Fruit fly (Drosophila melanogaster) whole organism, prepupa: ENCODE results near the gene CG31650.

Experiments used
- Blimp-1 ChIP-seq: fragments of 200-800 bp; sonication (Bioruptor generic); optimal IDR thresholded peaks from 3 replicates; lab custom pipeline; 2017; ENCODE audit warnings: missing biosample characterization, missing genetic modification characterization, mild to moderate bottlenecking, moderate library complexity, missing genetic modification reagents
- CG10631 ChIP-seq: fragments of 200-800 bp; sonication (Bioruptor generic); optimal IDR thresholded peaks from 2 replicates; lab custom pipeline; 2016; ENCODE audit warnings: missing biosample characterization, missing genetic modification characterization
- CG10669 ChIP-seq: fragments of 200-800 bp; sonication (Bioruptor generic); optimal IDR thresholded peaks from 3 replicates; lab custom pipeline; 2018; ENCODE audit warnings: missing biosample characterization, mild to moderate bottlenecking, missing genetic modification characterization, moderate library complexity
- CG11762 ChIP-seq: fragments of 200-800 bp; sonication (Bioruptor generic); optimal IDR thresholded peaks from 3 replicates; lab custom pipeline; 2016; ENCODE audit warnings: missing biosample characterization, missing genetic modification characterization; ENCODE audit not compliant: insufficient read depth
- CG15336 ChIP-seq: fragments of 200-800 bp; sonication (Bioruptor generic); IDR thresholded peaks from 2 replicates; pipeline ENCODE4 v1.3.6; 2022; ENCODE audit warnings: missing biosample characterization, missing genetic modification characterization
- CG1621 ChIP-seq: fragments of 200-800 bp; sonication (Bioruptor generic); optimal IDR thresholded peaks from 3 replicates; lab custom pipeline; 2018; ENCODE audit warnings: missing biosample characterization, mild to moderate bottlenecking, missing genetic modification characterization
- CG16779 ChIP-seq: fragments of 200-800 bp; sonication (Bioruptor generic); optimal IDR thresholded peaks from 3 replicates; lab custom pipeline; 2017; ENCODE audit warnings: missing biosample characterization, mild to moderate bottlenecking, missing genetic modification characterization
- CG3032 ChIP-seq: fragments of 200-800 bp; optimal IDR thresholded peaks from 2 replicates; lab custom pipeline; 2019; ENCODE audit warnings: missing biosample characterization, mild to moderate bottlenecking, missing genetic modification characterization, moderate library complexity
- CG31627 ChIP-seq: fragments of 200-800 bp; sonication (Bioruptor generic); optimal IDR thresholded peaks from 3 replicates; lab custom pipeline; 2016; ENCODE audit warnings: missing biosample characterization, missing genetic modification characterization
- CG32006 ChIP-seq: fragments of 200-800 bp; sonication (Bioruptor generic); optimal IDR thresholded peaks from 3 replicates; lab custom pipeline; 2017; ENCODE audit warnings: missing biosample characterization, mild to moderate bottlenecking, missing genetic modification characterization
- CG34406 ChIP-seq: fragments of 200-800 bp; sonication (Bioruptor generic); optimal IDR thresholded peaks from 3 replicates; lab custom pipeline; 2016; ENCODE audit warnings: missing biosample characterization, missing genetic modification characterization
- CG3919 ChIP-seq: fragments of 200-800 bp; sonication (Bioruptor generic); optimal IDR thresholded peaks from 3 replicates; lab custom pipeline; 2016; ENCODE audit warnings: missing biosample characterization, missing genetic modification characterization
- CG4318 ChIP-seq: fragments of 200-800 bp; sonication (Bioruptor generic); optimal IDR thresholded peaks from 3 replicates; lab custom pipeline; 2017; ENCODE audit warnings: missing biosample characterization, mild to moderate bottlenecking, missing genetic modification characterization
- CG6163 ChIP-seq: fragments of 200-800 bp; sonication (Bioruptor generic); IDR thresholded peaks from 3 replicates; pipeline ENCODE4 v1.3.6; 2022; ENCODE audit warnings: missing biosample characterization, missing genetic modification characterization
- CG6276 ChIP-seq: fragments of 200-800 bp; sonication (Bioruptor generic); optimal IDR thresholded peaks from 2 replicates; lab custom pipeline; 2017; ENCODE audit warnings: missing biosample characterization, mild to moderate bottlenecking, missing genetic modification characterization
- CG6792 ChIP-seq: fragments of 200-800 bp; sonication (Bioruptor generic); optimal IDR thresholded peaks from 3 replicates; lab custom pipeline; 2016; ENCODE audit warnings: missing biosample characterization, missing genetic modification characterization
- CG6808 ChIP-seq: fragments of 200-800 bp; sonication (Bioruptor generic); optimal IDR thresholded peaks from 3 replicates; lab custom pipeline; 2017; ENCODE audit warnings: missing biosample characterization, missing genetic modification characterization, mild to moderate bottlenecking, moderate library complexity, missing genetic modification reagents
- CG6854 ChIP-seq: fragments of 200-800 bp; sonication (Bioruptor generic); optimal IDR thresholded peaks from 2 replicates; lab custom pipeline; 2017; ENCODE audit warnings: missing biosample characterization, mild to moderate bottlenecking, missing genetic modification characterization
- CG8119 ChIP-seq: fragments of 200-800 bp; sonication (Bioruptor generic); IDR thresholded peaks from 3 replicates; pipeline ENCODE4 v1.3.6; 2022; ENCODE audit warnings: missing biosample characterization, missing genetic modification characterization
- CG8632 ChIP-seq: fragments of 200-800 bp; sonication (Bioruptor generic); optimal IDR thresholded peaks from 3 replicates; lab custom pipeline; 2016; ENCODE audit warnings: missing biosample characterization, missing genetic modification characterization
- CG9139 ChIP-seq: fragments of 200-800 bp; sonication (Bioruptor generic); optimal IDR thresholded peaks from 3 replicates; lab custom pipeline; 2017; ENCODE audit warnings: missing biosample characterization, mild to moderate bottlenecking, missing genetic modification characterization
- Eip75B ChIP-seq: fragments of 200-800 bp; sonication (Bioruptor generic); optimal IDR thresholded peaks from 3 replicates; lab custom pipeline; 2016; ENCODE audit warnings: missing biosample characterization, missing genetic modification characterization
- Eip78C ChIP-seq: fragments of 200-800 bp; sonication (Bioruptor generic); peaks from one replicate; lab custom pipeline; 2016; ENCODE audit warnings: missing biosample characterization, missing genetic modification characterization
- Eip93F ChIP-seq: fragments of 200-800 bp; sonication (Bioruptor generic); optimal IDR thresholded peaks from 2 replicates; lab custom pipeline; 2016; ENCODE audit warnings: missing biosample characterization, mild to moderate bottlenecking, missing genetic modification characterization
- Hr38 ChIP-seq: sonication (Bioruptor generic); optimal IDR thresholded peaks from 2 replicates; lab custom pipeline; 2016; ENCODE audit warnings: missing biosample characterization, missing genetic modification characterization
- Hr39 ChIP-seq: fragments of 200-800 bp; sonication (Bioruptor generic); optimal IDR thresholded peaks from 2 replicates; lab custom pipeline; 2016; ENCODE audit warnings: missing biosample characterization, missing genetic modification characterization
- Met ChIP-seq: fragments of 200-800 bp; sonication (Bioruptor generic); optimal IDR thresholded peaks from 3 replicates; lab custom pipeline; 2016; ENCODE audit warnings: missing biosample characterization, missing genetic modification characterization
- Sox14 ChIP-seq: fragments of 200-800 bp; sonication (Bioruptor generic); optimal IDR thresholded peaks from 3 replicates; lab custom pipeline; 2016; ENCODE audit warnings: missing biosample characterization, missing genetic modification characterization
- Sox15 ChIP-seq: fragments of 200-800 bp; sonication (Bioruptor generic); optimal IDR thresholded peaks from 3 replicates; lab custom pipeline; 2016; ENCODE audit warnings: missing biosample characterization, missing genetic modification characterization
- achi ChIP-seq: fragments of 200-800 bp; sonication (Bioruptor generic); optimal IDR thresholded peaks from 3 replicates; lab custom pipeline; 2016; ENCODE audit warnings: missing biosample characterization, missing genetic modification characterization
- cyc ChIP-seq: fragments of 200-800 bp; sonication (Bioruptor generic); optimal IDR thresholded peaks from 3 replicates; lab custom pipeline; 2016; ENCODE audit warnings: missing biosample characterization, missing genetic modification characterization
- dsx ChIP-seq: fragments of 200-800 bp; optimal IDR thresholded peaks from 3 replicates; lab custom pipeline; 2019; ENCODE audit warnings: missing biosample characterization, mild to moderate bottlenecking, missing genetic modification characterization, moderate library complexity; ENCODE audit not compliant: poor library complexity, severe bottlenecking
- eg ChIP-seq: fragments of 200-800 bp; sonication (Bioruptor generic); IDR thresholded peaks from 3 replicates; pipeline ENCODE4 v1.3.6; 2022; ENCODE audit warnings: missing biosample characterization, missing genetic modification characterization
- esn ChIP-seq: fragments of 200-800 bp; sonication (Bioruptor generic); optimal IDR thresholded peaks from 2 replicates; lab custom pipeline; 2016; ENCODE audit warnings: missing biosample characterization, mild to moderate bottlenecking, missing genetic modification characterization, moderate library complexity
- fd59A ChIP-seq: fragments of 200-800 bp; sonication (Bioruptor generic); optimal IDR thresholded peaks from 2 replicates; lab custom pipeline; 2017; ENCODE audit warnings: missing biosample characterization, mild to moderate bottlenecking, missing genetic modification characterization, missing genetic modification reagents
- fkh ChIP-seq: fragments of 200-800 bp; sonication (Bioruptor generic); optimal IDR thresholded peaks from 3 replicates; lab custom pipeline; 2017; ENCODE audit warnings: missing biosample characterization, mild to moderate bottlenecking, missing genetic modification characterization, moderate library complexity
- lz ChIP-seq: fragments of 200-800 bp; sonication (Bioruptor generic); optimal IDR thresholded peaks from 3 replicates; lab custom pipeline; 2016; ENCODE audit warnings: missing biosample characterization, missing genetic modification characterization
- net ChIP-seq: fragments of 200-800 bp; sonication (Bioruptor generic); optimal IDR thresholded peaks from 3 replicates; lab custom pipeline; 2016; ENCODE audit warnings: missing biosample characterization, missing genetic modification characterization
- salr ChIP-seq, 2 experiments: fragments of 200-800 bp; sonication (Bioruptor generic); optimal IDR thresholded peaks; 3 replicates each; lab custom pipeline; 2016 to 2018; ENCODE audit warnings: missing biosample characterization in 2 of 2, missing genetic modification characterization in 2 of 2, mild to moderate bottlenecking in 1 of 2
- ss ChIP-seq, 2 experiments: fragments of 200-800 bp; sonication (Bioruptor generic); optimal IDR thresholded peaks; 2 replicates in 1 of 2; 3 replicates in 1 of 2; lab custom pipeline; 2017 to 2018; ENCODE audit warnings: mild to moderate bottlenecking in 2 of 2, missing biosample characterization in 2 of 2, missing genetic modification characterization in 2 of 2, moderate library complexity in 1 of 2
- svp ChIP-seq: fragments of 200-800 bp; sonication (Bioruptor generic); peaks from one replicate; lab custom pipeline; 2016; ENCODE audit warnings: missing biosample characterization, missing genetic modification characterization
- topi ChIP-seq: fragments of 200-800 bp; sonication (Bioruptor generic); optimal IDR thresholded peaks from 3 replicates; lab custom pipeline; 2016; ENCODE audit warnings: missing biosample characterization, missing genetic modification characterization
- vri ChIP-seq: fragments of 200-800 bp; sonication (Bioruptor generic); optimal IDR thresholded peaks from 3 replicates; lab custom pipeline; 2016; ENCODE audit warnings: missing biosample characterization, mild to moderate bottlenecking, missing genetic modification characterization

Gene CG31650

DNA sequence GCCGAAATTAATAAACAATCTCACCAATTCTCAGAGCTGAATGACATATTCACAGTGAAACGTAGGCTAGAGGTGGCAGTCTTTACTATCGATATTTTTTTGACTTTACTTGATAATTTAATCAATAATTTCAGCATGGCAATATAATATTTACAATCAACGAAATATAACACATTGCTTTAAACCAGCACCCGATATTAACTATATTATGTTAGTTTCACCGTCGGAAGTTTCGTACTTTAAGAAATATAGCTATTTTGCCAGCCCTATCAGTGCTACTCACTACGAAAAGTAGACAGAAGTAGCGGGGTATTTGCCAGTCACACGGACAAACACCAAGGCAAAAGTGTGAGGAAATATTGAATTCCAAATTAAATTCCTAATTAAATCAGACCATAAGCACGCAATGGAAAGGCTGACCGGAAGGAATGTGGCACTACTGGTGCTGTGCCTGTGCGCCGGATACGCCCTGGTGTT lies 33.7 kb downstream of the CG31650 start, which contains the start of the genes CG31917, Tfb5 and SelT (continued):
- TF ChIP-seq CG10669 (no peak), cyc (peak; percentile 58), CG1621 (tag; lab: Kevin White, UChicago) (no peak), Eip75B (GFP tag; lab: Kevin White, UChicago) (no peak), CG6808 (no peak), CG31627 (GFP tag; lab: Kevin White, UChicago) (peak; percentile 58), net (GFP tag; lab: Kevin White, UChicago) (no peak), Eip78C (GFP tag; lab: Kevin White, UChicago) (no peak), achi (peak; percentile 33), Hr38 (GFP tag; lab: Kevin White, UChicago) (no peak), CG6854 (GFP tag; lab: Kevin White, UChicago) (no peak), CG9139 (GFP tag; lab: Kevin White, UChicago) (no peak), lz (GFP tag; lab: Kevin White, UChicago) (peak; percentile 65), salr (GFP tag; optimal IDR thresholded peaks at IDR 0.05; lab: Kevin White, UChicago) (no peak), esn (GFP tag; lab: Kevin White, UChicago) (peak; percentile 73), topi (GFP tag; lab: Kevin White, UChicago) (peak; percentile 43), CG16779 (no peak), Met (no peak), dsx (GFP tag; lab: Kevin White, UChicago) (no peak)

DNA sequence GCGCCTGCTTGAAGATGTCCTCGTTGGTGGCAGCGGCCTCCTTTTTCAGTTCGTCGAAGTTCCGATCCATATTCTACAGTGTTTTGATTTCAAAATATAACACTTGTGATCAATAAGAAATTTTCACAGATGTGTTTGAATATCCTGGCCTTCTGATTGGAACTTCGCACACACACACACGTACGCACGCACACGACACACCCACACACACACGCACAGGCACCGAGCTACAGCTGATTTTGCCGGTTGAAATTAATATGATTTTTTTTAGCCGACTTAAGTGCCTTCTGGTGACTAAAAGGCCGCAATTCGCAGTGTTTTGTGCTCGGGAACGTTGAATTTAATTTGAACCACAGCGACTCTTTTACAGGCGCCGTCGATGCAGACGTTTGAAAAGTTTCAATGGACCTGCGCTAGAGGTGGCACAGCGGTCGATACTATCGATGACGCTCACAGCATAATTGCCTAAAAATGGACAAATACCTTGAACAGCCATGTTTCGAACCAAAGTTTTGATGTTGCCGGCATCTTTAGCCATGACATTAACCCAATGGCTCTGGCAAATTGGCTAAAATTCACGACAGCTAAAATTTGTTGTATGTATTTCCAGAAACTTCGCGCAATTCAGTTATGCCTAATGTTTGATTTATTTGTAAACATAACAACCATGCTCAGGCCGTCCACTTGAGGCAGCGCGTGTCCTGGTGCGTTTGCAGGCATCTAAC lies 35.0 kb downstream of the CG31650 start, which contains the start of gene Rtnl1:
TSS of gene Rtnl1 (minus strand) at position 415 of the 725 bp plus-strand sequence.
- TF ChIP-seq ss (GFP tag; optimal IDR thresholded peaks at IDR 0.05; lab: Kevin White, UChicago) (peak in 1 of 2 experiments; percentile 42), CG4318 (GFP tag; lab: Kevin White, UChicago) (no peak), CG32006 (GFP tag; lab: Kevin White, UChicago) (no peak), Sox14 (GFP tag; lab: Kevin White, UChicago) (peak; percentile 23), esn (GFP tag; lab: Kevin White, UChicago) (peak; percentile 54), lz (GFP tag; lab: Kevin White, UChicago) (peak; percentile 35), CG15336 (GFP tag; lab: Robert Waterston, UW) (0 out of 2 replicates have a peak, but pooled peaks have one; percentile 14), CG9139 (GFP tag; lab: Kevin White, UChicago) (no peak), CG10631 (GFP tag; lab: Kevin White, UChicago) (no peak), CG6276 (GFP tag; lab: Kevin White, UChicago) (no peak), CG16779 (peak; percentile 1), CG6854 (GFP tag; lab: Kevin White, UChicago) (peak; percentile 54), fkh (GFP tag; lab: Kevin White, UChicago) (no peak), CG11762 (GFP tag; lab: Kevin White, UChicago) (no peak), CG10669 (no peak), Eip78C (GFP tag; lab: Kevin White, UChicago) (peak; percentile 79), CG3919 (GFP tag; lab: Kevin White, UChicago) (peak; percentile 21), svp (GFP tag; lab: Kevin White, UChicago) (no peak), CG3032 (tag; lab: Kevin White, UChicago) (peak; percentile 17), topi (GFP tag; lab: Kevin White, UChicago) (peak; percentile 12), vri (GFP tag; lab: Kevin White, UChicago) (peak; percentile 30), dsx (GFP tag; lab: Kevin White, UChicago) (peak; percentile 4), CG1621 (tag; lab: Kevin White, UChicago) (peak; percentile 2), CG34406 (no peak), CG8632 (GFP tag; lab: Kevin White, UChicago) (no peak)

DNA sequence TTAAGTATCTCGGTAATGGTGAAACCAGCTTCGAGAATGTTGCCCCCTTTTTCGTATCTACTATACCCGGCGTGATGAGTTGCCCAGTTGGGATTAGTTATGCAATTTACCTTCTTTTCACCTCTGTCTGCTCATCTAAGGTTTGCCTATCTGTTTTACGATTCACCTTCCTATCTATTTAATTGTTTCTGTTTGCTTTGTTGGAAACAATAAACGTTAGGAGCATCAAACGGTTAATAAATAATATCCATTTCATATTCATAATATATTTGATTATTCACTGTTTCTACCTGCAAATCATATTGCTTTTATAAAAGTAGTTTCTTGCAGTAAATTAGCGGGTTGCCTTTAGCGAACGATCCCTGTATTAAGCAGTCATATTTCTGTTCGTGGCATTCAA lies 37.3 kb downstream of the CG31650 start:
- TF ChIP-seq CG6792 (GFP tag; lab: Kevin White, UChicago), result no peak
- no peak for TF ChIP-seq Sox15 (GFP tag; lab: Kevin White, UChicago)
- 0 out of 3 replicates have a peak, but pooled peaks have one; percentile 11 for TF ChIP-seq eg
- TF ChIP-seq CG15336 (GFP tag; lab: Robert Waterston, UW), result 0 out of 2 replicates have a peak, but pooled peaks have one; percentile 15
- no peak for TF ChIP-seq achi
- TF ChIP-seq CG3919 (GFP tag; lab: Kevin White, UChicago), result peak; percentile 16
- TF ChIP-seq Eip93F, result no peak
- TF ChIP-seq CG8632 (GFP tag; lab: Kevin White, UChicago), result no peak
- TF ChIP-seq Eip78C (GFP tag; lab: Kevin White, UChicago), result peak; percentile 69
- no peak for TF ChIP-seq fd59A
- no peak for TF ChIP-seq CG10631 (GFP tag; lab: Kevin White, UChicago)
- TF ChIP-seq Blimp-1 (GFP tag; lab: Kevin White, UChicago), result no peak
- no peak for TF ChIP-seq CG8119 (GFP tag; lab: Robert Waterston, UW)
- no peak for TF ChIP-seq CG4318 (GFP tag; lab: Kevin White, UChicago)
- peak; percentile 20; the same call in 1 of the 3 replicates for TF ChIP-seq CG6163 (GFP tag; lab: Robert Waterston, UW)
- TF ChIP-seq svp (GFP tag; lab: Kevin White, UChicago), result no peak
- TF ChIP-seq Hr39 (GFP tag; lab: Kevin White, UChicago), result no peak
- TF ChIP-seq Sox14 (GFP tag; lab: Kevin White, UChicago), result no peak
- no peak for TF ChIP-seq Hr38 (GFP tag; lab: Kevin White, UChicago)
- TF ChIP-seq esn (GFP tag; lab: Kevin White, UChicago), result peak; percentile 9
- peak; percentile 8 for TF ChIP-seq fkh (GFP tag; lab: Kevin White, UChicago)
